Worm (Caenorhabditis elegans) whole organism, early embryonic: ENCODE data around the gene ZK512.10.

Experiments used
- F13C5.2 ChIP-seq: sonication (generic microtip); optimal IDR thresholded peaks from 2 replicates; lab custom pipeline; 2017; ENCODE audit warnings: mild to moderate bottlenecking, missing genetic modification characterization, inconsistent platforms, missing compliant biosample characterization
- sea-1 ChIP-seq: fragments of 200-800 bp; sonication (Bioruptor generic); conservative IDR thresholded peaks from 2 replicates; pipeline ENCODE4 v1.3.6; 2022; ENCODE audit warnings: missing genetic modification characterization, missing compliant biosample characterization

ce11 chrIII:9145765-9146164, 15.1 kb downstream of the ZK512.10 start, which contains the start of gene ZK512.8:
- TF ChIP-seq F13C5.2 (tag; lab: Kevin White, UChicago) (no peak), sea-1 (GFP tag; lab: Robert Waterston, UW) (no peak)
